Worm (Caenorhabditis elegans): ENCODE results near the gene str-233.
"Not testable (repeated sequence)": the region's sequence is repeated elsewhere in the genome, so short reads cannot be mapped to it uniquely, and the experiment has no call there.

DNA sequence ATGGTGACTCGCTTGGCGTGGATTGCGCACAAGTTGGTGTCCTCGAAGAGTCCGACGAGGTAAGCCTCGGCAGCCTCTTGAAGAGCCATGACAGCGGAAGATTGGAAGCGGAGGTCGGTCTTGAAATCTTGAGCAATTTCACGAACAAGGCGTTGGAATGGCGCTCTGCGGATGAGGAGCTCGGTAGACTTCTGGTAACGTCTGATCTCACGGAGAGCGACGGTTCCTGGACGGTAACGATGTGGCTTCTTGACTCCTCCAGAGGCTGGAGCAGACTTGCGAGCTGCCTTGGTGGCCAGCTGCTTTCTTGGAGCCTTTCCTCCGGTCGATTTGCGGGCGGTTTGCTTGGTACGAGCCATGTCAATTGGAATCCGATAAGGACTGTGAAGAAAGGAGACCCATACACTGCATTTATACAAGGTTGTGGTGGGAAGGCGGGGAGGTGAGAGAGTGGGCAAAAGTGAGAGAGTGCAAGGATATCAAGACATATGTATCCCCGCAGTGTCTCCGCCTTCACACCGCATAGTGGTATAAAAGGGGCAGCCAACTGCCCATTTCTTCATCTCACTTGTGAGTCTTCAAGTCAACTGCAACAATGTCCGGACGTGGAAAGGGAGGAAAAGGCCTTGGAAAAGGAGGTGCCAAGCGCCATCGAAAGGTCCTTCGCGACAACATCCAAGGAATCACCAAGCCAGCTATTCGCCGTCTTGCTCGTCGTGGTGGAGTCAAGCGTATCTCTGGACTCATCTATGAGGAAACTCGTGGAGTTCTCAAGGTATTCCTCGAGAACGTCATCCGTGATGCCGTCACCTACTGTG is 32.7 kb upstream of the str-233 start, which contains the start of the genes his-2 and his-1:
- TF ChIP-seq him-1, W03F9.2, dao-5 (tag; optimal IDR thresholded peaks at IDR 0.05): not testable (repeated sequence)
